ENCODE assay signal across 4 fruit fly cellular contexts in the genomic region with DNA sequence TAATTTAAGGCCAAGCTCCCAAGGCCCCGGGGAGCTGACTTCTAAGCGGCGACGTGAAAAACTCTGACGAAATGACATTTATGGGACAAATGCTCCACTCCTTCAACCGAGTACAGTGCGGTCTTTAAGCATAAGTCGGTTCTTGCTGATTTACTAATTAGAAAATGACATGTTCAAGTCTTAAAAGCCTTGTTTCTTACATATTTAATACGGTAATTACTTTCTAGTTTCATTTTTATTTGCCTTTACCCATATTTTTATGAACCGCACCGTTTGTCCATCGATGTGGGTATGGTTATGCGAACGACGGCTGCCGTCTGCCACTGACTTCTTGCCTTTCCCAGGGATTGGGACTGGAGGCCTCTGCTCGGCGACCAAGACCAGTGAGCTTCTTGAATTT.
TF ChIP-seq lines count a peak whose summit lies in the region.

No protein-coding gene starts in this region.

- TF ChIP-seq CTCF in whole organism, embryonic (GFP tag; optimal IDR thresholded peaks at IDR 0.05; lab: Kevin White, UChicago), result no peak

TF ChIP-seq in whole organism, embryonic, 481 proteins besides CTCF, POLR2A, EP300 and RAD21:
- peak; percentile 5 for TF ChIP-seq unpg (GFP tag; optimal IDR thresholded peaks at IDR 0.05; lab: Kevin White, UChicago)
- TF ChIP-seq fd96Cb (tag; optimal IDR thresholded peaks at IDR 0.05; lab: Kevin White, UChicago), result peak; percentile 14
- peak; percentile 10 for TF ChIP-seq CG18262 (tag; optimal IDR thresholded peaks at IDR 0.05; lab: Kevin White, UChicago)
- TF ChIP-seq lbe (GFP tag; optimal IDR thresholded peaks at IDR 0.05; lab: Kevin White, UChicago), result peak; percentile 7
- TF ChIP-seq row (GFP tag; IDR thresholded peaks at IDR 0.05; lab: Robert Waterston, UW), result no peak
- 0 out of 3 replicates have a peak, but pooled peaks have one; percentile 7 for TF ChIP-seq zfh1 (GFP tag; IDR thresholded peaks at IDR 0.05; lab: Robert Waterston, UW)
- TF ChIP-seq CG11695 (GFP tag; IDR thresholded peaks at IDR 0.05; lab: Robert Waterston, UW), result 0 out of 3 replicates have a peak, but pooled peaks have one; percentile 31
- TF ChIP-seq CG2712 (tag; optimal IDR thresholded peaks at IDR 0.05; lab: Kevin White, UChicago), result peak; percentile 16
- TF ChIP-seq dmrt11E (tag; optimal IDR thresholded peaks at IDR 0.05; lab: Kevin White, UChicago), result peak; percentile 1
- TF ChIP-seq Sin3A (optimal IDR thresholded peaks at IDR 0.05; lab: Kevin White, UChicago), result no peak
- TF ChIP-seq CG11504 (tag; optimal IDR thresholded peaks at IDR 0.05; lab: Kevin White, UChicago), result peak; percentile 5
- TF ChIP-seq bsh (GFP tag; optimal IDR thresholded peaks at IDR 0.05; lab: Kevin White, UChicago), result peak in 1 of 2 experiments; percentile 20
- TF ChIP-seq Dad (GFP tag; optimal IDR thresholded peaks at IDR 0.05; lab: Kevin White, UChicago), result no peak
- no peak for TF ChIP-seq Bgb (GFP tag; IDR thresholded peaks at IDR 0.05; lab: Robert Waterston, UW; ENCODE audit: partially characterized antibody)
- 0 out of 2 replicates have a peak, but pooled peaks have one; percentile 12 for TF ChIP-seq CG10959 (GFP tag; IDR thresholded peaks at IDR 0.05; lab: Robert Waterston, UW)
- TF ChIP-seq Ets65A (GFP tag; lab: Kevin White, UChicago), result peak; percentile 71
- TF ChIP-seq Med (GFP tag; lab: Kevin White, UChicago), result peak; percentile 53
- TF ChIP-seq gem (tag; optimal IDR thresholded peaks at IDR 0.05; lab: Kevin White, UChicago), result peak; percentile 14
- TF ChIP-seq CG4730 (GFP tag; IDR thresholded peaks at IDR 0.05; lab: Robert Waterston, UW), result no peak
TF ChIP-seq in whole organism, embryonic: peak in this region for 14.

TF ChIP-seq in whole organism, prepupa, 60 proteins besides CTCF, POLR2A, EP300 and RAD21 (continues in another document):
- peak; percentile 83 for TF ChIP-seq svp (GFP tag; lab: Kevin White, UChicago)
- peak; percentile 59 for TF ChIP-seq Smox (GFP tag; optimal IDR thresholded peaks at IDR 0.05; lab: Kevin White, UChicago)
- peak; percentile 37 for TF ChIP-seq Hr4 (GFP tag; optimal IDR thresholded peaks at IDR 0.05; lab: Kevin White, UChicago)
- TF ChIP-seq acj6 (GFP tag; optimal IDR thresholded peaks at IDR 0.05; lab: Kevin White, UChicago), result peak; percentile 47
- no peak for TF ChIP-seq CG11294 (GFP tag; IDR thresholded peaks at IDR 0.05; lab: Robert Waterston, UW)
- TF ChIP-seq Ets21C (GFP tag; optimal IDR thresholded peaks at IDR 0.05; lab: Kevin White, UChicago), result peak; percentile 40
- no peak for TF ChIP-seq spab (GFP tag; optimal IDR thresholded peaks at IDR 0.05; lab: Kevin White, UChicago)
- TF ChIP-seq CG31627 (GFP tag; optimal IDR thresholded peaks at IDR 0.05; lab: Kevin White, UChicago), result peak; percentile 66
- no peak for TF ChIP-seq CG6276 (GFP tag; optimal IDR thresholded peaks at IDR 0.05; lab: Kevin White, UChicago)
- TF ChIP-seq CG8119 (GFP tag; IDR thresholded peaks at IDR 0.05; lab: Robert Waterston, UW), result peak; percentile 59; the same call in 2 of the 3 replicates
- TF ChIP-seq Sox14 (GFP tag; optimal IDR thresholded peaks at IDR 0.05; lab: Kevin White, UChicago), result peak; percentile 45
- TF ChIP-seq fd59A (GFP tag; optimal IDR thresholded peaks at IDR 0.05; lab: Kevin White, UChicago), result no peak
- peak; percentile 66; the same call in 2 of the 3 replicates for TF ChIP-seq CG6163 (GFP tag; IDR thresholded peaks at IDR 0.05; lab: Robert Waterston, UW)
- TF ChIP-seq Lpt (GFP tag; optimal IDR thresholded peaks at IDR 0.05; lab: Kevin White, UChicago), result peak; percentile 24
- TF ChIP-seq Sox102F (GFP tag; optimal IDR thresholded peaks at IDR 0.05; lab: Kevin White, UChicago), result peak; percentile 72
- TF ChIP-seq lz (GFP tag; optimal IDR thresholded peaks at IDR 0.05; lab: Kevin White, UChicago), result peak; percentile 61
- TF ChIP-seq Hr39 (GFP tag; optimal IDR thresholded peaks at IDR 0.05; lab: Kevin White, UChicago), result peak; percentile 72
- TF ChIP-seq CG34406 (GFP tag; optimal IDR thresholded peaks at IDR 0.05; lab: Kevin White, UChicago), result peak; percentile 44
- TF ChIP-seq CG3919 (GFP tag; optimal IDR thresholded peaks at IDR 0.05; lab: Kevin White, UChicago), result peak; percentile 30
- no peak for TF ChIP-seq CG6854 (GFP tag; optimal IDR thresholded peaks at IDR 0.05; lab: Kevin White, UChicago)
- TF ChIP-seq pdm3 (GFP tag; optimal IDR thresholded peaks at IDR 0.05; lab: Kevin White, UChicago), result peak; percentile 36
- peak; percentile 18 for TF ChIP-seq Ets96B (tag; optimal IDR thresholded peaks at IDR 0.05; lab: Kevin White, UChicago)
- peak; percentile 70 for TF ChIP-seq Met (GFP tag; optimal IDR thresholded peaks at IDR 0.05; lab: Kevin White, UChicago)

TF ChIP-seq in whole organism, pupa, 21 proteins besides CTCF, POLR2A, EP300 and RAD21:
- TF ChIP-seq CG9948 (tag; optimal IDR thresholded peaks at IDR 0.05; lab: Kevin White, UChicago) (no peak), CG17806 (tag; optimal IDR thresholded peaks at IDR 0.05; lab: Kevin White, UChicago) (peak; percentile 15), CG15710 (tag; optimal IDR thresholded peaks at IDR 0.05; lab: Kevin White, UChicago) (peak; percentile 18), EcR (GFP tag; optimal IDR thresholded peaks at IDR 0.05; lab: Kevin White, UChicago) (no peak), gl (tag; optimal IDR thresholded peaks at IDR 0.05; lab: Kevin White, UChicago) (no peak), Snoo (tag; optimal IDR thresholded peaks at IDR 0.05; lab: Kevin White, UChicago) (peak; percentile 57), CG34367 (tag; optimal IDR thresholded peaks at IDR 0.05; lab: Kevin White, UChicago) (peak; percentile 6), fd96Ca (GFP tag; IDR thresholded peaks at IDR 0.05; lab: Robert Waterston, UW) (peak; percentile 40; the same call in 1 of the 3 replicates), CG4496 (GFP tag; IDR thresholded peaks at IDR 0.05; lab: Robert Waterston, UW) (no peak; the same call in 2 of the 3 replicates), CG13204 (GFP tag; optimal IDR thresholded peaks at IDR 0.05; lab: Kevin White, UChicago) (no peak), CG8301 (tag; optimal IDR thresholded peaks at IDR 0.05; lab: Kevin White, UChicago) (peak; percentile 38), Pif1A (GFP tag; optimal IDR thresholded peaks at IDR 0.05; lab: Kevin White, UChicago) (peak; percentile 37), CG8159 (tag; optimal IDR thresholded peaks at IDR 0.05; lab: Kevin White, UChicago) (peak; percentile 27), CG14655 (GFP tag; optimal IDR thresholded peaks at IDR 0.05; lab: Kevin White, UChicago) (peak; percentile 43), Ets98B (GFP tag; IDR thresholded peaks at IDR 0.05; lab: Robert Waterston, UW) (peak; percentile 41; the same call in 1 of the 2 replicates)

TF ChIP-seq in whole organism, wandering third instar larva, 38 proteins besides CTCF, POLR2A, EP300 and RAD21:
- TF ChIP-seq br (GFP tag; optimal IDR thresholded peaks at IDR 0.05; lab: Kevin White, UChicago) (peak; percentile 60), CG32264 (GFP tag; optimal IDR thresholded peaks at IDR 0.05; lab: Kevin White, UChicago) (peak; percentile 25), sv (GFP tag; optimal IDR thresholded peaks at IDR 0.05; lab: Kevin White, UChicago) (no peak), rgr (GFP tag; optimal IDR thresholded peaks at IDR 0.05; lab: Kevin White, UChicago) (peak; percentile 69), foxo (GFP tag; optimal IDR thresholded peaks at IDR 0.05; lab: Kevin White, UChicago) (peak in 1 of 2 experiments; percentile 71), Sp1 (GFP tag; optimal IDR thresholded peaks at IDR 0.05; lab: Kevin White, UChicago) (peak; percentile 65), ey (GFP tag; optimal IDR thresholded peaks at IDR 0.05; lab: Kevin White, UChicago) (peak; percentile 75), fru (GFP tag; optimal IDR thresholded peaks at IDR 0.05; lab: Kevin White, UChicago) (peak; percentile 66), psq (GFP tag; optimal IDR thresholded peaks at IDR 0.05; lab: Kevin White, UChicago) (peak; percentile 49), sage (GFP tag; optimal IDR thresholded peaks at IDR 0.05; lab: Kevin White, UChicago) (no peak), GATAd (GFP tag; optimal IDR thresholded peaks at IDR 0.05; lab: Kevin White, UChicago) (no peak), h (GFP tag; optimal IDR thresholded peaks at IDR 0.05; lab: Kevin White, UChicago) (peak; percentile 72), Hr78 (GFP tag; optimal IDR thresholded peaks at IDR 0.05; lab: Kevin White, UChicago) (no peak), Dfd (GFP tag; optimal IDR thresholded peaks at IDR 0.05; lab: Kevin White, UChicago) (no peak), OdsH (GFP tag; optimal IDR thresholded peaks at IDR 0.05; lab: Kevin White, UChicago) (peak; percentile 64), lola (GFP tag; optimal IDR thresholded peaks at IDR 0.05; lab: Kevin White, UChicago) (no peak), woc (GFP tag; optimal IDR thresholded peaks at IDR 0.05; lab: Kevin White, UChicago) (peak; percentile 27), tai (GFP tag; optimal IDR thresholded peaks at IDR 0.05; lab: Kevin White, UChicago) (peak; percentile 26), dmrt93B (GFP tag; optimal IDR thresholded peaks at IDR 0.05; lab: Kevin White, UChicago) (peak; percentile 13), Hnf4 (GFP tag; optimal IDR thresholded peaks at IDR 0.05; lab: Kevin White, UChicago) (peak; percentile 61), Abd-B (GFP tag; optimal IDR thresholded peaks at IDR 0.05; lab: Kevin White, UChicago) (no peak), pan (optimal IDR thresholded peaks at IDR 0.05; lab: Kevin White, UChicago) (no peak), HLH106 (tag; optimal IDR thresholded peaks at IDR 0.05; lab: Kevin White, UChicago) (peak; percentile 67), usp (GFP tag; optimal IDR thresholded peaks at IDR 0.05; lab: Kevin White, UChicago) (no peak), brk (GFP tag; optimal IDR thresholded peaks at IDR 0.05; lab: Kevin White, UChicago) (peak; percentile 8), Hr83 (GFP tag; optimal IDR thresholded peaks at IDR 0.05; lab: Kevin White, UChicago; ENCODE audit: poor library complexity, severe bottlenecking) (no peak)

Comparison
In these comparisons a context has a peak if more than half of its experiments do, and no peak if none do; other contexts are left out.
1. Of the 7 proteins assayed by ChIP-seq in both whole organism, embryonic and whole organism, prepupa: peak only in whole organism, embryonic: none; only in whole organism, prepupa: Blimp-1, Gug, Hr39, Lpt and Sox102F; in both: none; in neither: 2.